Fruit fly (Drosophila melanogaster) whole organism, embryonic: ENCODE results near the gene CG3587.

ENCODE experiments used
- Atf6 ChIP-seq: fragments of 200-800 bp; sonication (Bioruptor generic); IDR thresholded peaks from 2 replicates; pipeline ENCODE4 v1.3.6; 2022; ENCODE audit warnings: missing biosample characterization, missing genetic modification characterization
- B-H1 ChIP-seq: fragments of 200-800 bp; sonication (Bioruptor generic); IDR thresholded peaks from 3 replicates; pipeline ENCODE4 v1.3.6; 2022; ENCODE audit warnings: missing biosample characterization, missing genetic modification characterization
- CG12769 ChIP-seq: fragments of 200-800 bp; sonication (Bioruptor generic); optimal IDR thresholded peaks from 2 replicates; lab custom pipeline; 2019; ENCODE audit warnings: missing biosample characterization, mild to moderate bottlenecking, missing genetic modification characterization, moderate library complexity
- CG12942 ChIP-seq: fragments of 200-800 bp; sonication (Bioruptor generic); optimal IDR thresholded peaks from 3 replicates; lab custom pipeline; 2016; ENCODE audit warnings: missing biosample characterization, missing genetic modification characterization
- CG13894 ChIP-seq: fragments of 200-800 bp; sonication (Bioruptor generic); optimal IDR thresholded peaks from 3 replicates; lab custom pipeline; 2018; ENCODE audit warnings: missing biosample characterization, mild to moderate bottlenecking, missing genetic modification characterization, moderate library complexity
- CG14050 ChIP-seq: fragments of 200-800 bp; sonication (Bioruptor generic); IDR thresholded peaks from 3 replicates; pipeline ENCODE4 v1.3.6; 2022; ENCODE audit warnings: missing biosample characterization, missing genetic modification characterization
- CG1647 ChIP-seq: fragments of 200-800 bp; sonication (Bioruptor generic); optimal IDR thresholded peaks from 3 replicates; lab custom pipeline; 2016; ENCODE audit warnings: missing biosample characterization, missing genetic modification characterization
- CG16813 ChIP-seq: fragments of 200-800 bp; sonication (Bioruptor generic); IDR thresholded peaks from 3 replicates; pipeline ENCODE4 v1.3.6; 2022; ENCODE audit warnings: missing biosample characterization, missing genetic modification characterization; ENCODE audit not compliant: partially characterized antibody
- CG16863 ChIP-seq: fragments of 200-800 bp; sonication (Bioruptor generic); optimal IDR thresholded peaks from 3 replicates; lab custom pipeline; 2016; ENCODE audit warnings: missing biosample characterization, missing genetic modification characterization
- CG17385 ChIP-seq: fragments of 200-800 bp; sonication (Bioruptor generic); optimal IDR thresholded peaks from 3 replicates; lab custom pipeline; 2018; ENCODE audit warnings: missing biosample characterization, mild to moderate bottlenecking, missing genetic modification characterization
- CG1792 ChIP-seq: fragments of 200-800 bp; sonication (Bioruptor generic); optimal IDR thresholded peaks from 2 replicates; lab custom pipeline; 2016; ENCODE audit warnings: missing biosample characterization, missing genetic modification characterization
- CG31441 ChIP-seq: fragments of 200-800 bp; sonication (Bioruptor generic); IDR thresholded peaks from 2 replicates; pipeline ENCODE4 v1.3.6; 2022; ENCODE audit warnings: missing biosample characterization, missing genetic modification characterization
- CG34422 ChIP-seq: fragments of 200-800 bp; sonication (Bioruptor generic); IDR thresholded peaks from 3 replicates; pipeline ENCODE4 v1.3.6; 2022; ENCODE audit warnings: missing biosample characterization, missing genetic modification characterization
- Chrac-16 ChIP-seq: fragments of 200-800 bp; sonication (Bioruptor generic); optimal IDR thresholded peaks from 3 replicates; lab custom pipeline; 2016; ENCODE audit warnings: missing biosample characterization, missing genetic modification characterization
- CrebB ChIP-seq: fragments of 200-800 bp; sonication (Bioruptor generic); optimal IDR thresholded peaks from 3 replicates; lab custom pipeline; 2018; ENCODE audit warnings: missing biosample characterization, mild to moderate bottlenecking, missing genetic modification characterization
- Dbx ChIP-seq: fragments of 200-800 bp; sonication (Bioruptor generic); IDR thresholded peaks from 3 replicates; pipeline ENCODE4 v1.3.6; 2022; ENCODE audit warnings: missing biosample characterization, missing genetic modification characterization
- Eip74EF ChIP-seq, 2 experiments: fragments of 200-800 bp in 1 of 2; fragments of >200 bp in 1 of 2; sonication (Bioruptor generic) in 1 of 2; optimal IDR thresholded peaks; 2 replicates each; lab custom pipeline; 2017 to 2019; ENCODE audit warnings: missing biosample characterization in 2 of 2, missing genetic modification characterization in 2 of 2, mild to moderate bottlenecking in 1 of 2, moderate library complexity in 1 of 2
- Fer2 ChIP-seq: fragments of 200-800 bp; sonication (Bioruptor generic); optimal IDR thresholded peaks from 2 replicates; lab custom pipeline; 2018; ENCODE audit warnings: missing biosample characterization, mild to moderate bottlenecking, missing genetic modification characterization, moderate library complexity
- NC2β ChIP-seq: fragments of 200-800 bp; sonication (Bioruptor generic); optimal IDR thresholded peaks from 2 replicates; lab custom pipeline; 2016; ENCODE audit warnings: missing biosample characterization, missing genetic modification characterization
- Opbp ChIP-seq: fragments of 200-800 bp; sonication (Bioruptor generic); IDR thresholded peaks from 3 replicates; pipeline ENCODE4 v1.3.6; 2022; ENCODE audit warnings: missing biosample characterization, missing genetic modification characterization; ENCODE audit not compliant: partially characterized antibody
- Rx ChIP-seq: fragments of 200-800 bp; sonication (Bioruptor generic); IDR thresholded peaks from 2 replicates; pipeline ENCODE4 v1.3.6; 2022; ENCODE audit warnings: missing biosample characterization, missing genetic modification characterization
- Side ChIP-seq: fragments of 200-800 bp; sonication (Bioruptor generic); optimal IDR thresholded peaks from 2 replicates; lab custom pipeline; 2016; ENCODE audit warnings: missing biosample characterization, missing genetic modification characterization
- Ssrp ChIP-seq: fragments of 200-800 bp; sonication (Bioruptor generic); optimal IDR thresholded peaks from 2 replicates; lab custom pipeline; 2018; ENCODE audit warnings: missing biosample characterization, mild to moderate bottlenecking, missing genetic modification characterization, moderate library complexity
- bab2 ChIP-seq: fragments of 200-800 bp; sonication (Bioruptor generic); optimal IDR thresholded peaks from 2 replicates; lab custom pipeline; 2016; ENCODE audit warnings: missing biosample characterization, missing genetic modification characterization
- bigmax ChIP-seq: fragments of 200-800 bp; sonication (Bioruptor generic); optimal IDR thresholded peaks from 2 replicates; lab custom pipeline; 2018; ENCODE audit warnings: missing biosample characterization, mild to moderate bottlenecking, missing genetic modification characterization
- bowl ChIP-seq: fragments of 200-800 bp; sonication (Bioruptor generic); IDR thresholded peaks from 2 replicates; pipeline ENCODE4 v1.3.6; 2022; ENCODE audit warnings: missing biosample characterization, missing genetic modification characterization
- cato ChIP-seq: fragments of 200-800 bp; sonication (Bioruptor generic); optimal IDR thresholded peaks from 2 replicates; lab custom pipeline; 2016; ENCODE audit warnings: missing biosample characterization, missing genetic modification characterization, borderline replicate concordance
- chinmo ChIP-seq: fragments of 200-800 bp; sonication (Bioruptor generic); IDR thresholded peaks from 4 replicates; pipeline ENCODE4 v1.3.6; 2022; ENCODE audit warnings: missing biosample characterization, missing genetic modification characterization; ENCODE audit not compliant: partially characterized antibody
- crp ChIP-seq, 2 experiments: fragments of 200-800 bp; sonication (Bioruptor generic); optimal IDR thresholded peaks; 2 replicates in 1 of 2; 3 replicates in 1 of 2; lab custom pipeline; 2017; ENCODE audit warnings: missing biosample characterization in 2 of 2, missing genetic modification characterization in 2 of 2, mild to moderate bottlenecking in 1 of 2, moderate library complexity in 1 of 2
- da ChIP-seq: fragments of 200-800 bp; sonication (Bioruptor generic); optimal IDR thresholded peaks from 2 replicates; lab custom pipeline; 2016; ENCODE audit warnings: missing biosample characterization, missing genetic modification characterization
- emc ChIP-seq: fragments of 200-800 bp; sonication (Bioruptor generic); optimal IDR thresholded peaks from 2 replicates; lab custom pipeline; 2016; ENCODE audit warnings: missing biosample characterization, missing genetic modification characterization
- fd102C ChIP-seq: fragments of 200-800 bp; sonication (Bioruptor generic); optimal IDR thresholded peaks from 2 replicates; lab custom pipeline; 2018; ENCODE audit warnings: missing biosample characterization, mild to moderate bottlenecking, missing genetic modification characterization, moderate library complexity
- gce ChIP-seq: fragments of 200-800 bp; sonication (Bioruptor generic); IDR thresholded peaks from 3 replicates; pipeline ENCODE4 v1.3.6; 2022; ENCODE audit warnings: missing biosample characterization, missing genetic modification characterization
- gfzf ChIP-seq: fragments of 200-800 bp; sonication (Bioruptor generic); optimal IDR thresholded peaks from 2 replicates; lab custom pipeline; 2016; ENCODE audit warnings: missing biosample characterization, mild to moderate bottlenecking, missing genetic modification characterization, moderate library complexity
- jigr1 ChIP-seq: fragments of 200-800 bp; sonication (Bioruptor generic); IDR thresholded peaks from 3 replicates; pipeline ENCODE4 v1.3.6; 2022; ENCODE audit warnings: missing biosample characterization, missing genetic modification characterization
- jumu ChIP-seq: fragments of 200-800 bp; sonication (Bioruptor generic); optimal IDR thresholded peaks from 3 replicates; lab custom pipeline; 2016; ENCODE audit warnings: missing biosample characterization, missing genetic modification characterization
- ken ChIP-seq: fragments of 200-800 bp; sonication (Bioruptor generic); IDR thresholded peaks from 3 replicates; pipeline ENCODE4 v1.3.6; 2022; ENCODE audit warnings: missing biosample characterization, missing genetic modification characterization
- lbe ChIP-seq: fragments of 200-800 bp; sonication (Bioruptor generic); optimal IDR thresholded peaks from 2 replicates; lab custom pipeline; 2016; ENCODE audit warnings: missing biosample characterization, mild to moderate bottlenecking, missing genetic modification characterization
- luna ChIP-seq: fragments of 200-800 bp; sonication (Bioruptor generic); optimal IDR thresholded peaks from 2 replicates; lab custom pipeline; 2016; ENCODE audit warnings: missing biosample characterization, missing genetic modification characterization
- mld ChIP-seq: fragments of 200-800 bp; sonication (Bioruptor generic); IDR thresholded peaks from 3 replicates; pipeline ENCODE4 v1.3.6; 2022; ENCODE audit warnings: missing biosample characterization, missing genetic modification characterization; ENCODE audit not compliant: partially characterized antibody
- pnt ChIP-seq: fragments of 200-800 bp; sonication (Bioruptor generic); optimal IDR thresholded peaks from 3 replicates; lab custom pipeline; 2016; ENCODE audit warnings: missing biosample characterization, missing genetic modification characterization
- psq ChIP-seq: fragments of 200-800 bp; sonication (Bioruptor generic); optimal IDR thresholded peaks from 2 replicates; lab custom pipeline; 2017; ENCODE audit warnings: missing biosample characterization, missing genetic modification characterization
- ranshi ChIP-seq: fragments of 200-800 bp; sonication (Bioruptor generic); IDR thresholded peaks from 2 replicates; pipeline ENCODE4 v1.3.6; 2022; ENCODE audit warnings: missing biosample characterization, missing genetic modification characterization
- sd ChIP-seq: fragments of 200-800 bp; sonication (Bioruptor generic); optimal IDR thresholded peaks from 3 replicates; lab custom pipeline; 2018; ENCODE audit warnings: missing biosample characterization, mild to moderate bottlenecking, missing genetic modification characterization, moderate library complexity
- tll ChIP-seq, 2 experiments: fragments of 200-800 bp in 1 of 2; fragments of >200 bp in 1 of 2; sonication (Bioruptor generic) in 1 of 2; optimal IDR thresholded peaks; 2 replicates each; lab custom pipeline; 2017 to 2019; ENCODE audit warnings: missing biosample characterization in 2 of 2, missing genetic modification characterization in 2 of 2, mild to moderate bottlenecking in 1 of 2, moderate library complexity in 1 of 2
- usp ChIP-seq: fragments of >200 bp; optimal IDR thresholded peaks from 2 replicates; lab custom pipeline; 2017; ENCODE audit warnings: missing biosample characterization, missing genetic modification characterization
- wdn ChIP-seq: fragments of 200-800 bp; sonication (Bioruptor generic); IDR thresholded peaks from 2 replicates; pipeline ENCODE4 v1.3.6; 2022; ENCODE audit warnings: missing biosample characterization, missing genetic modification characterization

Gene CG3587

DNA sequence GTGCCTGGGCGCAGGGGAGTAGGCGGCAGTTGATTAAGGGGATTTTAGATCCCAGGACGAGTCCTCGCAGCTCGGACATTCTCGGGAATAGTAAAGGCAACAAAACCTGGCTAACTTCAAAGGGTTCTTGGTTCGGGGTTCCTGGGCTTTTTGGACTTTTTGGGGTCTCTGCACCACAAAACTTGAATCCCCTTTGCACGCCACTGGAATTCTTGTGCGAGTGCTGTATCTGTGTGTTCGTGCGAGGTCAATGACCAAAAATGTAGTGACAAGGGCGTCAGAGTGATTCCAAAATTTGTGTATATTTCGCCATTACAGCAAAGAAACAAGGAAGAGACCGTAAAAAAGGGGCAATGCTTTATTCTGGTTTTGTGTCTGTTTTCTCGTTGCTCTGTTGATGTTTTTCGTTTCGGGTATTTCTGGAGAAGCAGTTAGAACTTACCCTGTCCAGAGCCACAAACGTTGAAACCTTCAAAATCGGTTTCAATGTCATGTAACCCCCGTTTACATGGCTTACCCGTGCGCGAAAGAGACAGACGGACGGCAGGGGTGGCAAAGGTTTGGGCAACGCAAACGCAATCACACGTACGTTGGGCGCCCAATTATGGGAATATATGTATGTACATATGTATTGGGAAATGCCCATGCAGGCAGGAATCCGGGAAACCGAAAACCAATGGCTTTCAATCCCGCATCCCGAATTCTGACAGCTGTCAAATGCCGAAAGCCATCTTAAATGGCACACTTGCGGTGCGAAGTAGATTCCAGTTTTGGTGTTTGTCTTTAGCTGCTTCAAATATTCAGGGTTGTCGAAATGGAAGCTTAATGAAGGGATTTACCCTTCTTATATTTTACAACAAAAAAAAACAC, 4.4 kb downstream of the CG3587 start (continued):
- TF ChIP-seq jigr1 (GFP tag; lab: Robert Waterston, UW), result 0 out of 3 replicates have a peak, but pooled peaks have one; percentile 20
- TF ChIP-seq crp (GFP tag; optimal IDR thresholded peaks at IDR 0.05; lab: Kevin White, UChicago), result no peak
- no peak for TF ChIP-seq da (GFP tag; lab: Kevin White, UChicago)
- TF ChIP-seq chinmo (GFP tag; lab: Robert Waterston, UW), result no peak
- no peak for TF ChIP-seq CG17385 (GFP tag; lab: Kevin White, UChicago)
- no peak for TF ChIP-seq luna (GFP tag; lab: Kevin White, UChicago)
- TF ChIP-seq Chrac-16 (GFP tag; lab: Kevin White, UChicago), result peak; percentile 49
- TF ChIP-seq NC2β (GFP tag; lab: Kevin White, UChicago), result no peak
- no peak for TF ChIP-seq CG16813
- peak; percentile 69 for TF ChIP-seq ranshi (GFP tag; lab: Robert Waterston, UW)
- no peak for TF ChIP-seq gfzf (GFP tag; lab: Kevin White, UChicago)
- peak; percentile 71 for TF ChIP-seq Ssrp (tag; lab: Kevin White, UChicago)
- no peak for TF ChIP-seq bowl (GFP tag; lab: Robert Waterston, UW)
- TF ChIP-seq CG34422 (GFP tag; lab: Robert Waterston, UW), result peak; percentile 40; the same call in 2 of the 3 replicates
- no peak; the same call in 1 of the 2 replicates for TF ChIP-seq CG31441 (GFP tag; lab: Robert Waterston, UW)
- no peak for TF ChIP-seq tll (GFP tag; optimal IDR thresholded peaks at IDR 0.05; lab: Kevin White, UChicago)
- TF ChIP-seq Rx (GFP tag; lab: Robert Waterston, UW), result 0 out of 2 replicates have a peak, but pooled peaks have one; percentile 45
- no peak for TF ChIP-seq usp (GFP tag; lab: Kevin White, UChicago)
- TF ChIP-seq Opbp (GFP tag; lab: Robert Waterston, UW), result no peak
- TF ChIP-seq CG1792 (GFP tag; lab: Kevin White, UChicago), result no peak
- no peak for TF ChIP-seq CG1647 (GFP tag; lab: Kevin White, UChicago)
- peak; percentile 44 for TF ChIP-seq CG12769
- peak; percentile 8 for TF ChIP-seq pnt (GFP tag; lab: Kevin White, UChicago)
- TF ChIP-seq CG13894 (tag; lab: Kevin White, UChicago), result peak; percentile 47
- peak; percentile 31; the same call in 1 of the 3 replicates for TF ChIP-seq CG14050
- TF ChIP-seq wdn (GFP tag; lab: Robert Waterston, UW), result peak; percentile 55; the same call in 1 of the 2 replicates
- no peak for TF ChIP-seq emc (GFP tag; lab: Kevin White, UChicago)
- peak; percentile 74 for TF ChIP-seq ken (GFP tag; lab: Robert Waterston, UW)
- TF ChIP-seq CG12942, result peak; percentile 31
- TF ChIP-seq Side (GFP tag; lab: Kevin White, UChicago), result peak; percentile 32
- peak; percentile 38; the same call in 1 of the 2 replicates for TF ChIP-seq Atf6 (GFP tag; lab: Robert Waterston, UW)
- peak; percentile 33; the same call in 1 of the 3 replicates for TF ChIP-seq B-H1
- peak; percentile 22 for TF ChIP-seq sd (tag; lab: Kevin White, UChicago)
- TF ChIP-seq mld (GFP tag; lab: Robert Waterston, UW), result no peak
- no peak for TF ChIP-seq CrebB
- TF ChIP-seq gce, result no peak
- no peak for TF ChIP-seq bigmax (GFP tag; lab: Kevin White, UChicago)
- no peak for TF ChIP-seq psq (GFP tag; lab: Kevin White, UChicago)
- TF ChIP-seq lbe (GFP tag; lab: Kevin White, UChicago), result no peak
- TF ChIP-seq jumu (GFP tag; lab: Kevin White, UChicago), result peak; percentile 36
- TF ChIP-seq Eip74EF (GFP tag; optimal IDR thresholded peaks at IDR 0.05; lab: Kevin White, UChicago), result no peak
- TF ChIP-seq fd102C (GFP tag; lab: Kevin White, UChicago), result no peak
- peak; percentile 9 for TF ChIP-seq bab2 (GFP tag; lab: Kevin White, UChicago)
- TF ChIP-seq Dbx (GFP tag; lab: Robert Waterston, UW), result peak; percentile 46; the same call in 2 of the 3 replicates
- no peak for TF ChIP-seq CG16863 (GFP tag; lab: Kevin White, UChicago)
- no peak for TF ChIP-seq Fer2 (tag; lab: Kevin White, UChicago)
- TF ChIP-seq cato (GFP tag; lab: Kevin White, UChicago), result peak; percentile 9
